Fruit fly (Drosophila melanogaster) whole organism, embryonic: ENCODE data around the gene CG5021.
A peak's percentile ranks its signal among the peaks of the same experiment; 100 is the strongest.

ENCODE experiments used
- CG12104 ChIP-seq: fragments of 200-800 bp; sonication (Bioruptor generic); optimal IDR thresholded peaks from 3 replicates; lab custom pipeline; 2016; ENCODE audit warnings: missing biosample characterization, missing genetic modification characterization
- CG13296 ChIP-seq: fragments of 200-800 bp; sonication (Bioruptor generic); optimal IDR thresholded peaks from 3 replicates; lab custom pipeline; 2018; ENCODE audit warnings: missing biosample characterization, mild to moderate bottlenecking, missing genetic modification characterization
- CG13775 ChIP-seq: fragments of 200-800 bp; sonication (Bioruptor generic); optimal IDR thresholded peaks from 3 replicates; lab custom pipeline; 2017; ENCODE audit warnings: missing biosample characterization, mild to moderate bottlenecking, missing genetic modification characterization
- CG14441 ChIP-seq: fragments of 200-800 bp; sonication (Bioruptor generic); IDR thresholded peaks from 2 replicates; pipeline ENCODE4 v1.3.6; 2022; ENCODE audit warnings: missing biosample characterization, missing genetic modification characterization
- CG14965 ChIP-seq: fragments of 200-800 bp; sonication (Bioruptor generic); optimal IDR thresholded peaks from 2 replicates; lab custom pipeline; 2016; ENCODE audit warnings: missing biosample characterization, missing genetic modification characterization, borderline replicate concordance
- CG3995 ChIP-seq: fragments of 200-800 bp; sonication (Bioruptor generic); optimal IDR thresholded peaks from 3 replicates; lab custom pipeline; 2016; ENCODE audit warnings: missing biosample characterization, missing genetic modification characterization
- CG4854 ChIP-seq: fragments of 200-800 bp; sonication (Bioruptor generic); optimal IDR thresholded peaks from 2 replicates; lab custom pipeline; 2016; ENCODE audit warnings: missing biosample characterization, missing genetic modification characterization, inconsistent platforms
- Doc2 ChIP-seq: fragments of 200-800 bp; sonication (Bioruptor generic); IDR thresholded peaks from 2 replicates; pipeline ENCODE4 v1.3.6; 2022; ENCODE audit warnings: missing biosample characterization, missing genetic modification characterization
- Med ChIP-seq: fragments of 200-800 bp; sonication (Bioruptor generic); peaks from one replicate; lab custom pipeline; 2016; ENCODE audit warnings: missing biosample characterization, missing genetic modification characterization, mild to moderate bottlenecking, inconsistent platforms, moderate library complexity
- emc ChIP-seq: fragments of 200-800 bp; sonication (Bioruptor generic); optimal IDR thresholded peaks from 2 replicates; lab custom pipeline; 2016; ENCODE audit warnings: missing biosample characterization, missing genetic modification characterization
- phol ChIP-seq: fragments of 200-800 bp; sonication (Bioruptor generic); optimal IDR thresholded peaks from 3 replicates; lab custom pipeline; 2018; ENCODE audit warnings: missing biosample characterization, mild to moderate bottlenecking, missing genetic modification characterization, moderate library complexity

DNA sequence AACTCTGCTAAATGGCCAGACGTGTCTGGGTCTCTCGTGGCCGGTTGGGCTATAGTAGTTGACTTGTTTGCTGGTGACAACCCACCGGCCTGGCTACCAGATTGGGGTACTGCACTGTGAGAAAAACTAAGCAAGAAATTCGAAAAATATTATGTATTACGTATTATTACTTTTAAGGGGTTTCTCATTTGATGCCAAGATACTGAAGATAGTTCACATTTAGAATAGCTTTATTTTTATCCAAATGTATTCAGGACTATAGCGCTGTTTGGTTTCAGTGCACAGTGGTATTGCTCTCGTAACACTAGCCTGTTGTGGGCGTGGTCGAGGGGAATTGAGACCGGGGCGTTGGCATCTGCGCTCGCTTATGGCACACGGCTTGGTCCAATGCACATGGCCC, 45.9 kb upstream of the CG5021 start:
- TF ChIP-seq Doc2 = no peak
- peak; percentile 71 for TF ChIP-seq CG14441 (GFP tag; lab: Robert Waterston, UW)
- peak; percentile 4 for TF ChIP-seq CG12104 (GFP tag; lab: Kevin White, UChicago)
- TF ChIP-seq Med (GFP tag; lab: Kevin White, UChicago) = peak; percentile 95
- peak; percentile 57 for TF ChIP-seq CG13296 (GFP tag; lab: Kevin White, UChicago)
- TF ChIP-seq CG3995 = peak; percentile 12
- TF ChIP-seq CG14965 = no peak
- no peak for TF ChIP-seq CG13775
- TF ChIP-seq CG4854 (GFP tag; lab: Kevin White, UChicago) = peak; percentile 36
- TF ChIP-seq phol (tag; lab: Kevin White, UChicago) = peak; percentile 68
- no peak for TF ChIP-seq emc (GFP tag; lab: Kevin White, UChicago)
